Worm (Caenorhabditis elegans) whole organism, early embryonic: ENCODE measurements around the gene cin-4.

ENCODE experiments used
- B0310.2 ChIP-seq: sonication (generic microtip); optimal IDR thresholded peaks from 2 replicates; lab custom pipeline; 2016; ENCODE audit warnings: mild to moderate bottlenecking, missing genetic modification characterization, missing compliant biosample characterization
- F13C5.2 ChIP-seq: sonication (generic microtip); optimal IDR thresholded peaks from 2 replicates; lab custom pipeline; 2017; ENCODE audit warnings: mild to moderate bottlenecking, missing genetic modification characterization, inconsistent platforms, missing compliant biosample characterization
- aly-1 ChIP-seq: sonication (generic microtip); optimal IDR thresholded peaks from 2 replicates; lab custom pipeline; 2016; ENCODE audit warnings: missing genetic modification characterization, missing compliant biosample characterization
- ama-1 ChIP-seq: fragments of 150-350 bp; optimal IDR thresholded peaks from 2 replicates; lab custom pipeline; 2014
- ceh-36 ChIP-seq: sonication (generic microtip); optimal IDR thresholded peaks from 2 replicates; lab custom pipeline; 2016; ENCODE audit warnings: missing genetic modification characterization, inconsistent platforms, missing compliant biosample characterization
- ets-7 ChIP-seq: sonication (generic microtip); optimal IDR thresholded peaks from 2 replicates; lab custom pipeline; 2016; ENCODE audit warnings: missing genotype, missing genetic modification characterization, missing compliant biosample characterization
- flt-1 ChIP-seq: fragments of 200-800 bp; sonication (Bioruptor generic); IDR thresholded peaks from 2 replicates; pipeline ENCODE4 v1.3.6; 2022; ENCODE audit warnings: missing genetic modification characterization, missing compliant biosample characterization
- hmbx-1 ChIP-seq: sonication (generic microtip); optimal IDR thresholded peaks from 2 replicates; lab custom pipeline; 2016; ENCODE audit warnings: mild to moderate bottlenecking, missing genetic modification characterization, missing compliant biosample characterization
- hmg-4 ChIP-seq: fragments of 200-800 bp; sonication (Bioruptor generic); optimal IDR thresholded peaks from 2 replicates; lab custom pipeline; 2018; ENCODE audit warnings: mild to moderate bottlenecking, missing genetic modification characterization, missing compliant biosample characterization
- hnd-1 ChIP-seq: sonication (generic microtip); optimal IDR thresholded peaks from 2 replicates; lab custom pipeline; 2016; ENCODE audit warnings: missing genetic modification characterization, missing compliant biosample characterization
- scrt-1 ChIP-seq: fragments of 200-800 bp; sonication (Bioruptor generic); IDR thresholded peaks from 2 replicates; pipeline ENCODE4 v1.3.6; 2022; ENCODE audit warnings: missing genetic modification characterization, missing compliant biosample characterization
- tbx-11 ChIP-seq: fragments of 200-800 bp; sonication (Bioruptor generic); IDR thresholded peaks from 2 replicates; pipeline ENCODE4 v1.3.6; 2022; ENCODE audit warnings: missing genetic modification characterization, missing compliant biosample characterization
- tbx-37 ChIP-seq: fragments of 200-800 bp; sonication (Bioruptor generic); conservative IDR thresholded peaks from 2 replicates; pipeline ENCODE4 v1.3.6; 2022; ENCODE audit warnings: missing genetic modification reagents, missing genetic modification characterization, missing compliant biosample characterization
- tra-4 ChIP-seq: sonication (generic microtip); optimal IDR thresholded peaks from 2 replicates; lab custom pipeline; 2017; ENCODE audit warnings: missing genetic modification characterization, missing compliant biosample characterization

DNA sequence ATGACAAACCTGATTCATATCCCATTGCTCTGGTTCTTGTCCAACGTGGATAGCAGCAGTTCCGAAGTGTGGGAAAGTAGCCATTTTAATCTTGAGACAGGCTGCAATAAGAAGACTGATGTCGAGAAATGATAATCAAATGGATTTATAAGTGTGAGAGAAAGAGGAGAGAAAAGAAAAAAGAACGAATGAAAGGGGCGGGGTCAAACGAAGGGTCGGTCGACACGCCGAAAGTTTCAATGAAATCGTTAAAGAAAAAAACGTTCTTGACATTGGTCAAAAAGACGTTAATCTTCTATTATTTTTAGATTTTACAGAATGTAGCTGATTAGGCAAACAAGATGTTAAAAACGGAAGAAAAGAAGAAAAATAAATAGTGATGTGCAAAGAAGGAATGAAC is 19.8 kb downstream of the cin-4 start, which contains the start of gene cth-2:
- no peak for TF ChIP-seq flt-1 (GFP tag; lab: Robert Waterston, UW)
- no peak for TF ChIP-seq aly-1 (tag; lab: Kevin White, UChicago)
- TF ChIP-seq ama-1, result no peak
- no peak for TF ChIP-seq ceh-36 (tag; lab: Kevin White, UChicago)
- no peak for TF ChIP-seq scrt-1
- no peak for TF ChIP-seq hnd-1 (tag; lab: Kevin White, UChicago)
- no peak for TF ChIP-seq B0310.2 (tag; lab: Kevin White, UChicago)
- TF ChIP-seq tra-4, result no peak
- no peak for TF ChIP-seq ets-7 (tag; lab: Kevin White, UChicago)
- TF ChIP-seq hmbx-1, result no peak
- TF ChIP-seq F13C5.2, result no peak
- no peak for TF ChIP-seq tbx-11 (GFP tag; lab: Robert Waterston, UW)
- TF ChIP-seq tbx-37 (GFP tag; lab: Robert Waterston, UW), result no peak
- TF ChIP-seq hmg-4 (GFP tag; lab: Kevin White, UChicago), result no peak
